Fruit fly (Drosophila melanogaster): ENCODE results near the gene CG42717.

The CG42717 gene

DNA sequence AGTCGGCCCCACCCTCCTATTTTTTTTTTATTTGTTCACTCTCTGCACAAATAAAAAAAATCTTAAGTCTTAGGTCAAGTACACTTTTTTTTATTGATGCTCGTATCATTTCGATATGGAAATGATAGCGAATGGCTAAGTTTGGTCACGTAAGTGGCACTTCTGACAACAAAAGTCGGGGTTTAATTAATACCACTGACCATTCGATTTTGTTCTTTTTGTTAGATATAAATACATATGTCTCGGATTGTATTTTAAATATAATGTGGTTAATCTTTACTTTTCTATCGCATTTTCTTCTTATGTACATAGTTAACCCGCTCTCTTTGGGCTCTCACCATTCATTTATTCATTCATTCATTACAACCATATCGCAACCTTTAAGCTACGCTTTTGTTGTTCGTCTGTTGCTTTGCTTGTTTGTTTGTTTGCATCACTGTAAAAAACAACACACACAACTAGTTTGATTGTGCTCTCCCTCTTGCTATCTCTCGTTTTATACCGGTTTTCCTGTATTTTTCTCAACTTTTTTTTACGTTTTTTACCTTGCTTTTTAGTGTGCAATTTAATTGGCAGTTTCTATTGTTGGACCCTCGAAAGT is 30.8 kb downstream of the CG42717 start:
- TF ChIP-seq Med (GFP tag) = peak; percentile 72
- TF ChIP-seq Xrp1 (GFP tag; IDR thresholded peaks at IDR 0.05) = no peak
- no peak for TF ChIP-seq sob (GFP tag; IDR thresholded peaks at IDR 0.05)
- no peak for TF ChIP-seq CG10267 (tag; optimal IDR thresholded peaks at IDR 0.05)
- TF ChIP-seq sens (GFP tag) = peak; percentile 77
- TF ChIP-seq CG2116 (GFP tag; optimal IDR thresholded peaks at IDR 0.05) = no peak
- TF ChIP-seq her (GFP tag; optimal IDR thresholded peaks at IDR 0.05) = no peak
- TF ChIP-seq oc (tag; optimal IDR thresholded peaks at IDR 0.05) = peak; percentile 28
- no peak for TF ChIP-seq bigmax (GFP tag; optimal IDR thresholded peaks at IDR 0.05)
- TF ChIP-seq salm (tag; optimal IDR thresholded peaks at IDR 0.05) = no peak
- no peak for TF ChIP-seq tap (tag; optimal IDR thresholded peaks at IDR 0.05)
- TF ChIP-seq Awh (GFP tag; IDR thresholded peaks at IDR 0.05) = no peak
- no peak for TF ChIP-seq CG7987 (GFP tag; optimal IDR thresholded peaks at IDR 0.05)
- peak; percentile 5 for TF ChIP-seq crc (GFP tag; optimal IDR thresholded peaks at IDR 0.05)
- TF ChIP-seq HmgZ (tag; optimal IDR thresholded peaks at IDR 0.05) = no peak
- no peak for TF ChIP-seq CG8290 (GFP tag; optimal IDR thresholded peaks at IDR 0.05)
- TF ChIP-seq CG8290 (tag; optimal IDR thresholded peaks at IDR 0.05) = no peak
- no peak for TF ChIP-seq hb (GFP tag; IDR thresholded peaks at IDR 0.05; ENCODE audit: partially characterized antibody)
- TF ChIP-seq ems (GFP tag; optimal IDR thresholded peaks at IDR 0.05) = no peak
- TF ChIP-seq odd (GFP tag; optimal IDR thresholded peaks at IDR 0.05) = no peak
- TF ChIP-seq CG7839 (tag; optimal IDR thresholded peaks at IDR 0.05) = peak; percentile 6
- peak; percentile 4 for TF ChIP-seq CG13894 (tag; optimal IDR thresholded peaks at IDR 0.05)
- TF ChIP-seq sqz (GFP tag; optimal IDR thresholded peaks at IDR 0.05) = peak; percentile 24
- TF ChIP-seq CG4282 (GFP tag; optimal IDR thresholded peaks at IDR 0.05) = no peak
- peak; percentile 29; the same call in 1 of the 2 replicates for TF ChIP-seq Drgx (GFP tag; IDR thresholded peaks at IDR 0.05)
- no peak for TF ChIP-seq HLH4C (GFP tag; IDR thresholded peaks at IDR 0.05; ENCODE audit: partially characterized antibody)
- TF ChIP-seq danr (GFP tag; IDR thresholded peaks at IDR 0.05) = no peak
- peak; percentile 6 for TF ChIP-seq sd (tag; optimal IDR thresholded peaks at IDR 0.05)
- TF ChIP-seq Chrac-16 (GFP tag; optimal IDR thresholded peaks at IDR 0.05) = no peak
- peak; percentile 32 for TF ChIP-seq B-H2 (GFP tag; optimal IDR thresholded peaks at IDR 0.05)
- no peak for TF ChIP-seq CG10321 (GFP tag; IDR thresholded peaks at IDR 0.05)
- TF ChIP-seq CG8924 (tag; optimal IDR thresholded peaks at IDR 0.05) = peak; percentile 19
- no peak for TF ChIP-seq CG14667 (GFP tag; IDR thresholded peaks at IDR 0.05)
- TF ChIP-seq Hand (GFP tag; optimal IDR thresholded peaks at IDR 0.05) = no peak
- no peak for TF ChIP-seq tin (GFP tag; optimal IDR thresholded peaks at IDR 0.05)
- TF ChIP-seq Hr51 (GFP tag; optimal IDR thresholded peaks at IDR 0.05) = peak in 1 of 2 experiments; percentile 25
- no peak for TF ChIP-seq tgo (GFP tag; IDR thresholded peaks at IDR 0.05)
- no peak for TF ChIP-seq Dip3 (GFP tag; optimal IDR thresholded peaks at IDR 0.05)
- 0 out of 2 replicates have a peak, but pooled peaks have one; percentile 14 for TF ChIP-seq Rfx (GFP tag; IDR thresholded peaks at IDR 0.05)
- TF ChIP-seq Bdp1 (GFP tag; optimal IDR thresholded peaks at IDR 0.05) = no peak
- no peak for TF ChIP-seq pita (GFP tag; optimal IDR thresholded peaks at IDR 0.05)
- TF ChIP-seq chinmo (GFP tag; IDR thresholded peaks at IDR 0.05; ENCODE audit: partially characterized antibody) = 0 out of 4 replicates have a peak, but pooled peaks have one; percentile 17
- TF ChIP-seq CG14860 (GFP tag; IDR thresholded peaks at IDR 0.05; ENCODE audit: partially characterized antibody) = no peak
- TF ChIP-seq CG3726 (GFP tag; IDR thresholded peaks at IDR 0.05) = no peak
- no peak for TF ChIP-seq twi (tag; optimal IDR thresholded peaks at IDR 0.05)
- no peak for TF ChIP-seq NfI (GFP tag; optimal IDR thresholded peaks at IDR 0.05)
- no peak for TF ChIP-seq Ravus (GFP tag; IDR thresholded peaks at IDR 0.05)
- peak in 1 of 2 experiments; percentile 18 for TF ChIP-seq Trl (optimal IDR thresholded peaks at IDR 0.05)
- no peak for TF ChIP-seq Trl (GFP tag; optimal IDR thresholded peaks at IDR 0.05)
- TF ChIP-seq CG34224 (GFP tag; IDR thresholded peaks at IDR 0.05; ENCODE audit: partially characterized antibody) = no peak
- TF ChIP-seq CG2120 (GFP tag; optimal IDR thresholded peaks at IDR 0.05) = peak; percentile 8

Measured in whole organism, embryonic.